Fruit fly (Drosophila melanogaster): ENCODE results near the gene Acp95EF.

Acp95EF gene

DNA sequence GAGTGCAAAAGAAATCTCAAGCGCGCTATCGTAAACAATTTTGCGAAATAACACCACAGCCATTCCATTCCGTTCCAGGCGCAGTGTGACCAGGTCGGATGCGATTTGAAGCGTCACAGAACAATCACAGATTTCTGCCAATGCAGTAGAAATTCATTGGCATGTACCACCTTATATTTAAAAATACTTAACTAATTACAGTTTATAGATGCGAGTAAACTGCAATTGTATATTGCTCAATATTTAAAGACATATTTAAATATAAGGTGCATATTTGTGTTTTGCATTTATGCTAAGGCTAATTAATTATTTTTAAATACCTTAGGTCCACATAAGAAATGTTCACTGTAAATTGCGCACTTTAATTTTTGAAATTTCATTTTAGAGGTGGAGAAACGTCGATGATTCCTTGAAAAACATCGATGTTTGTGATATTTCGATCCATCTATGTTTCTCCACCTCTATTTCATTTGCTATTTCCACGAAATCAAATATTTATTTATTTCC lies 35.3 kb upstream of the Acp95EF start, which contains the start of the genes SMC6 and CG6204 (continued):
- TF ChIP-seq Ssrp (tag; optimal IDR thresholded peaks at IDR 0.05), result peak; percentile 92
- TF ChIP-seq Max (GFP tag; optimal IDR thresholded peaks at IDR 0.05), result peak; percentile 92
- TF ChIP-seq CG11456 (GFP tag; IDR thresholded peaks at IDR 0.05), result peak; percentile 93
- TF ChIP-seq CG2202 (tag; optimal IDR thresholded peaks at IDR 0.05), result peak; percentile 80
- TF ChIP-seq HmgD (GFP tag; optimal IDR thresholded peaks at IDR 0.05), result peak; percentile 39
- TF ChIP-seq CG34376 (GFP tag; optimal IDR thresholded peaks at IDR 0.05), result peak; percentile 84
- TF ChIP-seq CG9797 (GFP tag; optimal IDR thresholded peaks at IDR 0.05), result peak; percentile 64
- peak; percentile 77 for TF ChIP-seq crc (GFP tag; optimal IDR thresholded peaks at IDR 0.05)
- peak; percentile 89 for TF ChIP-seq ap (GFP tag; IDR thresholded peaks at IDR 0.05)
- TF ChIP-seq CG4707 (GFP tag; optimal IDR thresholded peaks at IDR 0.05), result peak; percentile 78
- TF ChIP-seq CG3726 (GFP tag; IDR thresholded peaks at IDR 0.05), result peak; percentile 86
- TF ChIP-seq CG4282 (GFP tag; optimal IDR thresholded peaks at IDR 0.05), result peak; percentile 13
- TF ChIP-seq CG33213 (GFP tag; optimal IDR thresholded peaks at IDR 0.05), result peak; percentile 50
- TF ChIP-seq fd96Cb (tag; optimal IDR thresholded peaks at IDR 0.05), result peak; percentile 95
- TF ChIP-seq Usf (GFP tag; optimal IDR thresholded peaks at IDR 0.05), result peak; percentile 88
- TF ChIP-seq lola (GFP tag; optimal IDR thresholded peaks at IDR 0.05), result peak in 1 of 3 experiments; percentile 90
- no peak for TF ChIP-seq hb (GFP tag; IDR thresholded peaks at IDR 0.05; ENCODE audit: partially characterized antibody)
- TF ChIP-seq dimm (GFP tag; IDR thresholded peaks at IDR 0.05), result peak; percentile 75
- TF ChIP-seq fd102C (GFP tag; optimal IDR thresholded peaks at IDR 0.05), result peak; percentile 52
- TF ChIP-seq Stat92E (GFP tag; optimal IDR thresholded peaks at IDR 0.05), result peak in 1 of 3 experiments; percentile 89
- TF ChIP-seq CG17361 (GFP tag; IDR thresholded peaks at IDR 0.05), result peak; percentile 97
- peak; percentile 70 for TF ChIP-seq YL-1 (GFP tag; optimal IDR thresholded peaks at IDR 0.05)
- peak; percentile 51 for TF ChIP-seq CG10431 (GFP tag; optimal IDR thresholded peaks at IDR 0.05)
- TF ChIP-seq CG17359 (tag; optimal IDR thresholded peaks at IDR 0.05), result peak; percentile 95
- TF ChIP-seq disco-r (GFP tag; optimal IDR thresholded peaks at IDR 0.05), result peak; percentile 53
- peak; percentile 88 for TF ChIP-seq E2f2 (GFP tag; IDR thresholded peaks at IDR 0.05)
- TF ChIP-seq mld (GFP tag; IDR thresholded peaks at IDR 0.05; ENCODE audit: partially characterized antibody), result no peak
- peak; percentile 93 for TF ChIP-seq CG13775 (GFP tag; optimal IDR thresholded peaks at IDR 0.05)
- peak; percentile 88 for TF ChIP-seq wor (GFP tag; IDR thresholded peaks at IDR 0.05)
- peak; percentile 93 for TF ChIP-seq CG9727 (GFP tag; optimal IDR thresholded peaks at IDR 0.05)
- peak; percentile 86 for TF ChIP-seq CG11696 (GFP tag; IDR thresholded peaks at IDR 0.05)
- TF ChIP-seq bab2 (GFP tag; optimal IDR thresholded peaks at IDR 0.05), result peak; percentile 83
- peak; percentile 90 for TF ChIP-seq CrebB (tag; optimal IDR thresholded peaks at IDR 0.05)
- TF ChIP-seq gsb (GFP tag; IDR thresholded peaks at IDR 0.05), result peak; percentile 85
- peak; percentile 93 for TF ChIP-seq CG10147 (GFP tag; optimal IDR thresholded peaks at IDR 0.05)
- TF ChIP-seq mirr (GFP tag; optimal IDR thresholded peaks at IDR 0.05), result peak; percentile 83
- TF ChIP-seq CG43689 (GFP tag; IDR thresholded peaks at IDR 0.05), result peak; percentile 74
- TF ChIP-seq CG6791 (GFP tag; IDR thresholded peaks at IDR 0.05; ENCODE audit: partially characterized antibody), result no peak

DNA sequence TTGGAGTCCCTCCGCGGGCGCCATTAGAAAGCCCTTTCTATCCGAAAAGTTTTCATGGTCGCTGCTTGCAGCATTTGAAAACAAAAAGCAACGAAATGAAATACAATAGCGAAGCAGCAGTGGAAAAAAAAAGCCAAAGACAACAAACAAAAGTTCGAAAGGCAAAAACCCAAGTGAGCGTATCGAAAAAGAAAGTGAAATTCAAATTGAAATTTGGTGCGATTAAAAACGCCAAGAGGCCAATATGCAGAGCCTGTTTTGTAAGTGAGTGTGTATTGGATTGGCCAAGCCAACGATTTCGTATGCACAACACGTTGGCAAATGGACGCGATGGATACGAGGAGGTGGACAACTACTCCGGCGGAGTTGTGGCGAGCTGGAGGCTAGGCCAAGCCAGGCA lies 26.1 kb upstream of the Acp95EF start:
- TF ChIP-seq so (GFP tag; IDR thresholded peaks at IDR 0.05) (no peak), yki (optimal IDR thresholded peaks at IDR 0.05) (no peak), scrt (GFP tag; optimal IDR thresholded peaks at IDR 0.05) (no peak), pfk (GFP tag; optimal IDR thresholded peaks at IDR 0.05) (no peak), ro (GFP tag; IDR thresholded peaks at IDR 0.05) (no peak), E2f1 (GFP tag; IDR thresholded peaks at IDR 0.05) (no peak), usp (GFP tag; optimal IDR thresholded peaks at IDR 0.05) (no peak), CG9727 (GFP tag; optimal IDR thresholded peaks at IDR 0.05) (no peak), CG14710 (tag; optimal IDR thresholded peaks at IDR 0.05) (no peak), Ets65A (GFP tag) (peak; percentile 11), Camta (GFP tag; optimal IDR thresholded peaks at IDR 0.05) (no peak), Hey (tag; optimal IDR thresholded peaks at IDR 0.05) (no peak), Blimp-1 (GFP tag; optimal IDR thresholded peaks at IDR 0.05) (peak; percentile 89), CG11560 (tag; IDR thresholded peaks at IDR 0.05) (no peak), vvl (GFP tag; IDR thresholded peaks at IDR 0.05) (peak; percentile 20; the same call in 1 of the 2 replicates)

Data from whole organism, embryonic.